Worm (Caenorhabditis elegans) whole organism, L4 larva: ENCODE data around the gene ins-13.

Experiments used
- D1046.2 ChIP-seq: fragments of 200-800 bp; sonication (Bioruptor generic); IDR thresholded peaks from 2 replicates; pipeline ENCODE4 v1.3.6; 2022; ENCODE audit warnings: missing genetic modification characterization, missing compliant biosample characterization
- F10B5.3 ChIP-seq: sonication (generic microtip); optimal IDR thresholded peaks from 2 replicates; lab custom pipeline; 2016; ENCODE audit warnings: mild to moderate bottlenecking, missing genetic modification characterization, missing compliant biosample characterization
- F44E2.7 ChIP-seq: fragments of 200-800 bp; sonication (Bioruptor generic); IDR thresholded peaks from 2 replicates; pipeline ENCODE4 v2.1.2; 2022; ENCODE audit warnings: missing genetic modification characterization, missing compliant biosample characterization
- F49E8.2 ChIP-seq: sonication (generic microtip); optimal IDR thresholded peaks from 2 replicates; lab custom pipeline; 2016; ENCODE audit warnings: missing compliant biosample characterization, mild to moderate bottlenecking, missing genetic modification characterization, borderline replicate concordance
- R02D3.7 ChIP-seq: fragments of 150-350 bp; sonication (generic microtip); optimal IDR thresholded peaks from 3 replicates; lab custom pipeline; 2014; ENCODE audit warnings: missing biosample characterization, missing genetic modification characterization
- T26A8.4 ChIP-seq: fragments of 200-800 bp; sonication (Bioruptor generic); IDR thresholded peaks from 2 replicates; pipeline ENCODE4 v1.3.6; 2022; ENCODE audit warnings: missing genetic modification characterization, missing compliant biosample characterization
- Y5F2A.4 ChIP-seq: fragments of 200-800 bp; sonication (Bioruptor generic); optimal IDR thresholded peaks from 2 replicates; lab custom pipeline; 2018; ENCODE audit warnings: mild to moderate bottlenecking, missing genetic modification characterization, missing compliant biosample characterization
- Y75B8A.6 ChIP-seq: fragments of 200-800 bp; sonication (Bioruptor generic); IDR thresholded peaks from 2 replicates; pipeline ENCODE4 v1.3.6; 2022; ENCODE audit warnings: missing genetic modification reagents, missing genetic modification characterization, missing compliant biosample characterization
- ZK546.5 ChIP-seq, 2 experiments: sonication (generic microtip); optimal IDR thresholded peaks; 2 replicates each; lab custom pipeline; 2017; ENCODE audit warnings: missing biosample characterization in 2 of 2, missing genetic modification characterization in 2 of 2
- ama-1 ChIP-seq: fragments of 150-350 bp; optimal IDR thresholded peaks from 2 replicates; lab custom pipeline; 2014; ENCODE audit warnings: inconsistent platforms, mixed read lengths
- attf-4 ChIP-seq: sonication (generic microtip); optimal IDR thresholded peaks from 3 replicates; lab custom pipeline; 2017; ENCODE audit warnings: missing biosample characterization, missing genetic modification characterization
- ceh-28 ChIP-seq: fragments of 150-350 bp; optimal IDR thresholded peaks from 2 replicates; lab custom pipeline; 2014; ENCODE audit warnings: missing biosample characterization, missing genetic modification reagents, missing genetic modification characterization
- ceh-32 ChIP-seq: sonication (generic microtip); optimal IDR thresholded peaks from 2 replicates; lab custom pipeline; 2016; ENCODE audit warnings: mild to moderate bottlenecking, missing genetic modification characterization, missing compliant biosample characterization; ENCODE audit not compliant: poor library complexity
- ceh-44 ChIP-seq: fragments of 200-800 bp; sonication (Bioruptor generic); IDR thresholded peaks from 2 replicates; pipeline ENCODE4 v1.3.6; 2022; ENCODE audit warnings: missing genetic modification reagents, missing genetic modification characterization, missing compliant biosample characterization
- ceh-82 ChIP-seq: sonication (generic microtip); optimal IDR thresholded peaks from 2 replicates; lab custom pipeline; 2017; ENCODE audit warnings: missing biosample characterization, missing genetic modification characterization
- ces-1 ChIP-seq: fragments of 150-350 bp; sonication (generic microtip); optimal IDR thresholded peaks from 4 replicates; lab custom pipeline; 2014; ENCODE audit warnings: missing biosample characterization, missing genetic modification reagents, missing genetic modification characterization
- daf-8 ChIP-seq: fragments of 200-800 bp; sonication (Bioruptor generic); IDR thresholded peaks from 2 replicates; pipeline ENCODE4 v1.3.6; 2022; ENCODE audit warnings: missing genetic modification characterization, missing compliant biosample characterization
- dmd-6 ChIP-seq: fragments of 200-800 bp; sonication (Bioruptor generic); IDR thresholded peaks from 2 replicates; pipeline ENCODE4 v1.3.6; 2022; ENCODE audit warnings: missing genetic modification reagents, missing genetic modification characterization, missing compliant biosample characterization
- dmd-8 ChIP-seq: fragments of 200-800 bp; sonication (Bioruptor generic); IDR thresholded peaks from 2 replicates; pipeline ENCODE4 v1.3.6; 2022; ENCODE audit warnings: missing genetic modification characterization, missing compliant biosample characterization
- dve-1 ChIP-seq: sonication (generic microtip); optimal IDR thresholded peaks from 2 replicates; lab custom pipeline; 2017; ENCODE audit warnings: antibody characterized with exemption, mild to moderate bottlenecking, missing genetic modification characterization, missing compliant biosample characterization; ENCODE audit not compliant: insufficient read depth
- fkh-10 ChIP-seq: fragments of 150-350 bp; optimal IDR thresholded peaks from 2 replicates; lab custom pipeline; 2014; ENCODE audit warnings: missing biosample characterization, missing genetic modification reagents, missing genetic modification characterization
- hif-1 ChIP-seq, 2 experiments: sonication (generic microtip); optimal IDR thresholded peaks; 2 replicates each; lab custom pipeline; 2016 to 2017; ENCODE audit warnings: missing compliant biosample characterization in 2 of 2, missing genetic modification characterization in 2 of 2, missing genetic modification reagents in 2 of 2, missing genotype in 2 of 2, mild to moderate bottlenecking in 1 of 2
- hlh-30 ChIP-seq: sonication (generic microtip); optimal IDR thresholded peaks from 2 replicates; lab custom pipeline; 2017; ENCODE audit warnings: antibody characterized with exemption, mild to moderate bottlenecking, missing genetic modification characterization, missing compliant biosample characterization; ENCODE audit not compliant: insufficient read depth
- hmg-1.1 ChIP-seq: fragments of 200-800 bp; sonication (Bioruptor generic); IDR thresholded peaks from 2 replicates; pipeline ENCODE4 v1.3.6; 2022; ENCODE audit warnings: missing genetic modification reagents, missing genetic modification characterization, missing compliant biosample characterization
- lim-7 ChIP-seq: fragments of 200-800 bp; sonication (Bioruptor generic); IDR thresholded peaks from 2 replicates; pipeline ENCODE4 v1.3.6; 2022; ENCODE audit warnings: missing genetic modification characterization, missing compliant biosample characterization
- lin-38 ChIP-seq: fragments of 200-800 bp; sonication (Bioruptor generic); IDR thresholded peaks from 2 replicates; pipeline ENCODE4 v1.3.6; 2022; ENCODE audit warnings: missing genetic modification reagents, missing genetic modification characterization, missing compliant biosample characterization
- lir-3 ChIP-seq: sonication (generic microtip); optimal IDR thresholded peaks from 2 replicates; lab custom pipeline; 2016; ENCODE audit warnings: mild to moderate bottlenecking, missing genetic modification characterization, missing compliant biosample characterization
- madf-9 ChIP-seq: fragments of 200-800 bp; sonication (Bioruptor generic); conservative IDR thresholded peaks from 2 replicates; pipeline ENCODE4 v1.3.6; 2022; ENCODE audit warnings: missing genetic modification reagents, missing genetic modification characterization, missing compliant biosample characterization
- mdt-29 ChIP-seq: fragments of 200-800 bp; sonication (Bioruptor generic); IDR thresholded peaks from 2 replicates; pipeline ENCODE4 v1.3.6; 2022; ENCODE audit warnings: missing genetic modification reagents, missing genetic modification characterization, missing compliant biosample characterization
- mxl-2 ChIP-seq: fragments of 200-800 bp; sonication (Bioruptor generic); conservative IDR thresholded peaks from 2 replicates; pipeline ENCODE4 v1.3.6; 2022; ENCODE audit warnings: missing genetic modification reagents, missing genetic modification characterization, missing compliant biosample characterization
- nhr-102 ChIP-seq: sonication (generic microtip); optimal IDR thresholded peaks from 2 replicates; lab custom pipeline; 2016; ENCODE audit warnings: mild to moderate bottlenecking, missing genetic modification characterization, moderate library complexity, missing compliant biosample characterization
- nhr-111 ChIP-seq: fragments of 200-800 bp; sonication (Bioruptor generic); optimal IDR thresholded peaks from 2 replicates; lab custom pipeline; 2018; ENCODE audit warnings: mild to moderate bottlenecking, missing genetic modification characterization, missing compliant biosample characterization
- nhr-237 ChIP-seq: sonication (generic microtip); optimal IDR thresholded peaks from 2 replicates; lab custom pipeline; 2017; ENCODE audit warnings: missing biosample characterization, missing genetic modification characterization
- nhr-25 ChIP-seq: sonication (generic microtip); optimal IDR thresholded peaks from 2 replicates; lab custom pipeline; 2017; ENCODE audit warnings: missing genetic modification characterization, mild to moderate bottlenecking, missing compliant biosample characterization, antibody characterized with exemption, moderate library complexity, borderline replicate concordance; ENCODE audit not compliant: insufficient read depth
- nhr-28 ChIP-seq: fragments of 150-350 bp; optimal IDR thresholded peaks from 2 replicates; lab custom pipeline; 2014; ENCODE audit warnings: missing biosample characterization, missing genetic modification characterization
- nhr-41 ChIP-seq: fragments of 200-800 bp; sonication (Bioruptor generic); IDR thresholded peaks from 2 replicates; pipeline ENCODE4 v1.3.6; 2022; ENCODE audit warnings: missing genetic modification reagents, missing genetic modification characterization, missing compliant biosample characterization
- nhr-42 ChIP-seq: fragments of 200-800 bp; sonication (Bioruptor generic); IDR thresholded peaks from 2 replicates; pipeline ENCODE4 v1.3.6; 2022; ENCODE audit warnings: missing genetic modification characterization, missing compliant biosample characterization
- nhr-77 ChIP-seq: fragments of 150-350 bp; optimal IDR thresholded peaks from 2 replicates; lab custom pipeline; 2014; ENCODE audit warnings: missing biosample characterization, missing genetic modification characterization
- pqm-1 ChIP-seq: sonication (generic microtip); optimal IDR thresholded peaks from 2 replicates; lab custom pipeline; 2017; ENCODE audit warnings: missing biosample characterization, missing genetic modification characterization
- snpc-1.2 ChIP-seq: fragments of 200-800 bp; sonication (Bioruptor generic); IDR thresholded peaks from 2 replicates; pipeline ENCODE4 v1.3.6; 2022; ENCODE audit warnings: missing genetic modification reagents, missing genetic modification characterization, missing compliant biosample characterization
- snpc-4 ChIP-seq: fragments of 150-350 bp; optimal IDR thresholded peaks from 2 replicates; lab custom pipeline; 2014; ENCODE audit warnings: missing biosample characterization, missing genetic modification characterization
- spr-1 ChIP-seq: sonication (generic microtip); optimal IDR thresholded peaks from 2 replicates; lab custom pipeline; 2016; ENCODE audit warnings: mild to moderate bottlenecking, missing genetic modification characterization, missing compliant biosample characterization
- spr-3 ChIP-seq: fragments of 200-800 bp; sonication (Bioruptor generic); optimal IDR thresholded peaks from 2 replicates; lab custom pipeline; 2018; ENCODE audit warnings: mild to moderate bottlenecking, missing genetic modification characterization, missing compliant biosample characterization
- tag-97 ChIP-seq: fragments of 200-800 bp; sonication (Bioruptor generic); IDR thresholded peaks from 2 replicates; pipeline ENCODE4 v1.3.6; 2022; ENCODE audit warnings: missing genetic modification characterization, missing compliant biosample characterization
- unc-130 ChIP-seq: sonication (generic microtip); optimal IDR thresholded peaks from 2 replicates; lab custom pipeline; 2016; ENCODE audit warnings: missing genetic modification reagents, missing genetic modification characterization, missing compliant biosample characterization
- unc-39 ChIP-seq: sonication (generic microtip); optimal IDR thresholded peaks from 2 replicates; lab custom pipeline; 2017; ENCODE audit warnings: missing biosample characterization, missing genetic modification characterization
- unc-62 ChIP-seq, 3 experiments: fragments of 150-350 bp in 1 of 3; sonication (generic microtip); optimal IDR thresholded peaks in 2 of 3; peaks in 1 of 3; 1 replicate in 1 of 3; 2 replicates in 2 of 3; lab custom pipeline; 2014 to 2017; ENCODE audit warnings: missing biosample characterization in 3 of 3, missing genetic modification characterization in 3 of 3, missing genetic modification reagents in 3 of 3, missing genotype in 1 of 3
- zfp-2 ChIP-seq: sonication (generic microtip); optimal IDR thresholded peaks from 2 replicates; lab custom pipeline; 2016; ENCODE audit warnings: mild to moderate bottlenecking, missing genetic modification characterization, missing compliant biosample characterization
- zfp-3 ChIP-seq: fragments of 200-800 bp; sonication (Bioruptor generic); conservative IDR thresholded peaks from 2 replicates; pipeline ENCODE4 v1.3.6; 2022; ENCODE audit warnings: missing genetic modification reagents, missing genetic modification characterization, missing compliant biosample characterization
- ztf-11 ChIP-seq: fragments of 150-350 bp; optimal IDR thresholded peaks from 2 replicates; lab custom pipeline; 2014; ENCODE audit warnings: missing biosample characterization, missing genetic modification characterization

The ins-13 gene

DNA sequence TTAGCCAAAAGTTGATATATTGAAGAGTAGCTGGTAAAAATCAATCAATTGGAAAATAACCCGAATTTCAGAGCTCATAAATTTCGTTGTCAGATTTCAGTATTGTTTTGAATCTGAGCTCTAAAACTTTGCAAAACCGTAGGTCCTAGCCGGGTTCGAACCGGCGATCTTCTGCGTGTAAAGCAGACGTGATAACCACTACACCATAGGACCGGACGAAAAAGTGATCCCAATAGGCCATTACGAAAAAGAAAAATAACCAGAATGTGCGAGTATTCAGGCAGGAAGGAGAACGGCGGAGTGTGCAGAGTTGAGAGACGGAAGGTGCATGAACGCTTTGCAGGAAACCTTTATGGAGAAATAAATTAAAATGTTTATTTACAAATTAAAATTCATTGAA lies 32.4 kb upstream of the ins-13 start (continued):
- TF ChIP-seq spr-1 (peak; percentile 11), ZK546.5 (tag; optimal IDR thresholded peaks at IDR 0.05; lab: Kevin White, UChicago) (no peak), nhr-77 (peak; percentile 19), pqm-1 (no peak), lim-7 (peak; percentile 77), R02D3.7 (tag; lab: Kevin White, UChicago) (no peak), hlh-30 (tag; lab: Kevin White, UChicago) (peak; percentile 52), zfp-3 (GFP tag; lab: Robert Waterston, UW) (no peak), lir-3 (no peak), F49E8.2 (tag; lab: Kevin White, UChicago) (no peak), ztf-11 (no peak), nhr-42 (GFP tag; lab: Robert Waterston, UW) (0 out of 2 replicates have a peak, but pooled peaks have one; percentile 44), zfp-2 (no peak), snpc-1.2 (GFP tag; lab: Robert Waterston, UW) (no peak), madf-9 (GFP tag; lab: Robert Waterston, UW) (peak; percentile 55; the same call in 1 of the 2 replicates), mxl-2 (GFP tag; lab: Robert Waterston, UW) (no peak), nhr-25 (tag; lab: Kevin White, UChicago) (no peak), tag-97 (GFP tag; lab: Robert Waterston, UW) (no peak), attf-4 (tag; lab: Kevin White, UChicago) (no peak), unc-39 (tag; lab: Kevin White, UChicago) (no peak), unc-130 (GFP tag; lab: Kevin White, UChicago) (peak; percentile 51), ceh-82 (tag; lab: Kevin White, UChicago) (no peak), spr-3 (GFP tag; lab: Kevin White, UChicago) (peak; percentile 40), unc-62 (GFP tag; optimal IDR thresholded peaks at IDR 0.05 in 1 of 2; lab: Kevin White, UChicago) (peak in 1 of 2 experiments; percentile 81), unc-62 (tag; optimal IDR thresholded peaks at IDR 0.05; lab: Kevin White, UChicago) (no peak), Y75B8A.6 (GFP tag; lab: Robert Waterston, UW) (no peak), ceh-28 (tag; lab: Kevin White, UChicago) (no peak), T26A8.4 (peak; percentile 50; the same call in 1 of the 2 replicates), mdt-29 (GFP tag; lab: Robert Waterston, UW) (no peak), lin-38 (no peak; the same call in 1 of the 2 replicates), fkh-10 (GFP tag; lab: Kevin White, UChicago) (no peak), ceh-32 (tag; lab: Kevin White, UChicago) (no peak), dmd-8 (GFP tag; lab: Robert Waterston, UW) (0 out of 2 replicates have a peak, but pooled peaks have one; percentile 71), D1046.2 (GFP tag; lab: Robert Waterston, UW) (0 out of 2 replicates have a peak, but pooled peaks have one; percentile 53), hmg-1.1 (GFP tag; lab: Robert Waterston, UW) (peak; percentile 80), nhr-102 (peak; percentile 56), ces-1 (GFP tag; lab: Kevin White, UChicago) (no peak), ama-1 (lab: Kevin White, UChicago) (no peak), dmd-6 (GFP tag; lab: Robert Waterston, UW) (peak; percentile 59), daf-8 (GFP tag; lab: Robert Waterston, UW) (no peak), nhr-237 (tag; lab: Kevin White, UChicago) (no peak), hif-1 (tag; optimal IDR thresholded peaks at IDR 0.05; lab: Kevin White, UChicago) (peak in 1 of 2 experiments; percentile 6), F10B5.3 (tag; lab: Kevin White, UChicago) (no peak), ceh-44 (GFP tag; lab: Robert Waterston, UW) (0 out of 2 replicates have a peak, but pooled peaks have one; percentile 26), dve-1 (tag; lab: Kevin White, UChicago) (peak; percentile 65), snpc-4 (tag; lab: Kevin White, UChicago) (no peak), nhr-28 (tag; lab: Kevin White, UChicago) (peak; percentile 18), nhr-41 (no peak), F44E2.7 (0 out of 2 replicates have a peak, but pooled peaks have one; percentile 64), nhr-111 (no peak), Y5F2A.4 (GFP tag; lab: Kevin White, UChicago) (peak; percentile 34)
